Fruit fly (Drosophila melanogaster) whole organism, embryonic: ENCODE measurements around the gene SCaMC.

ENCODE experiments used
- ATbp ChIP-seq: fragments of 200-800 bp; sonication (Bioruptor generic); optimal IDR thresholded peaks from 2 replicates; lab custom pipeline; 2017; ENCODE audit warnings: missing biosample characterization, mild to moderate bottlenecking, missing genetic modification characterization, missing genetic modification reagents
- Bteb2 ChIP-seq: fragments of 200-800 bp; sonication (Bioruptor generic); optimal IDR thresholded peaks from 2 replicates; lab custom pipeline; 2016; ENCODE audit warnings: missing biosample characterization, missing genetic modification characterization
- CG10565 ChIP-seq: fragments of 200-800 bp; sonication (Bioruptor generic); optimal IDR thresholded peaks from 3 replicates; lab custom pipeline; 2016; ENCODE audit warnings: missing biosample characterization, mild to moderate bottlenecking, missing genetic modification characterization
- CG11723 ChIP-seq: fragments of 200-800 bp; sonication (Bioruptor generic); optimal IDR thresholded peaks from 2 replicates; lab custom pipeline; 2017; ENCODE audit warnings: missing biosample characterization, mild to moderate bottlenecking, missing genetic modification characterization
- CG1602 ChIP-seq: fragments of 200-800 bp; sonication (Bioruptor generic); optimal IDR thresholded peaks from 3 replicates; lab custom pipeline; 2016; ENCODE audit warnings: missing biosample characterization, missing genetic modification characterization
- CG16815 ChIP-seq: fragments of 200-800 bp; sonication (Bioruptor generic); optimal IDR thresholded peaks from 3 replicates; lab custom pipeline; 2017; ENCODE audit warnings: missing biosample characterization, mild to moderate bottlenecking, missing genetic modification characterization
- CG17359 ChIP-seq: fragments of 200-800 bp; sonication (Bioruptor generic); optimal IDR thresholded peaks from 3 replicates; lab custom pipeline; 2018; ENCODE audit warnings: missing biosample characterization, mild to moderate bottlenecking, missing genetic modification characterization, moderate library complexity
- CG17568 ChIP-seq: fragments of 200-800 bp; sonication (Bioruptor generic); optimal IDR thresholded peaks from 2 replicates; lab custom pipeline; 2018; ENCODE audit warnings: missing biosample characterization, mild to moderate bottlenecking, missing genetic modification characterization, moderate library complexity
- CG2678 ChIP-seq: fragments of 200-800 bp; sonication (Bioruptor generic); optimal IDR thresholded peaks from 3 replicates; lab custom pipeline; 2019; ENCODE audit warnings: missing biosample characterization, mild to moderate bottlenecking, missing genetic modification characterization, moderate library complexity
- CG31224 ChIP-seq: fragments of 200-800 bp; sonication (Bioruptor generic); IDR thresholded peaks from 2 replicates; pipeline ENCODE4 v1.3.6; 2022; ENCODE audit warnings: missing biosample characterization, missing genetic modification characterization
- CG31365 ChIP-seq: fragments of 200-800 bp; sonication (Bioruptor generic); optimal IDR thresholded peaks from 2 replicates; lab custom pipeline; 2018; ENCODE audit warnings: missing biosample characterization, mild to moderate bottlenecking, missing genetic modification characterization
- CG34422 ChIP-seq: fragments of 200-800 bp; sonication (Bioruptor generic); IDR thresholded peaks from 3 replicates; pipeline ENCODE4 v1.3.6; 2022; ENCODE audit warnings: missing biosample characterization, missing genetic modification characterization
- CG4360 ChIP-seq: fragments of 200-800 bp; sonication (Bioruptor generic); IDR thresholded peaks from 2 replicates; pipeline ENCODE4 v1.3.6; 2022; ENCODE audit warnings: missing biosample characterization, missing genetic modification characterization
- CG4730 ChIP-seq: fragments of 200-800 bp; sonication (Bioruptor generic); IDR thresholded peaks from 2 replicates; pipeline ENCODE4 v1.3.6; 2022; ENCODE audit warnings: missing biosample characterization, missing genetic modification characterization
- CG5953 ChIP-seq: fragments of 200-800 bp; sonication (Bioruptor generic); IDR thresholded peaks from 2 replicates; pipeline ENCODE4 v1.3.6; 2022; ENCODE audit warnings: missing biosample characterization, missing genetic modification characterization
- CG6254 ChIP-seq: fragments of 200-800 bp; sonication (Bioruptor generic); optimal IDR thresholded peaks from 3 replicates; lab custom pipeline; 2017; ENCODE audit warnings: mild to moderate bottlenecking, missing biosample characterization, missing genetic modification reagents, missing genetic modification characterization
- CG6272 ChIP-seq: fragments of 200-800 bp; sonication (Bioruptor generic); IDR thresholded peaks from 2 replicates; pipeline ENCODE4 v1.3.6; 2022; ENCODE audit warnings: missing biosample characterization, missing genetic modification characterization
- CG7357 ChIP-seq: fragments of 200-800 bp; sonication (Bioruptor generic); IDR thresholded peaks from 3 replicates; pipeline ENCODE4 v1.3.6; 2022; ENCODE audit warnings: missing biosample characterization, missing genetic modification characterization
- Chrac-16 ChIP-seq: fragments of 200-800 bp; sonication (Bioruptor generic); optimal IDR thresholded peaks from 3 replicates; lab custom pipeline; 2016; ENCODE audit warnings: missing biosample characterization, missing genetic modification characterization
- D19B ChIP-seq: fragments of 200-800 bp; sonication (Bioruptor generic); optimal IDR thresholded peaks from 2 replicates; lab custom pipeline; 2017; ENCODE audit warnings: missing biosample characterization, mild to moderate bottlenecking, missing genetic modification characterization
- Dfd ChIP-seq, 2 experiments: fragments of >200 bp; optimal IDR thresholded peaks; 2 replicates each; lab custom pipeline; 2017; ENCODE audit warnings: missing biosample characterization in 2 of 2, missing genetic modification characterization in 2 of 2
- Dip3 ChIP-seq: fragments of 200-800 bp; sonication (Bioruptor generic); optimal IDR thresholded peaks from 3 replicates; lab custom pipeline; 2016; ENCODE audit warnings: missing biosample characterization, missing genetic modification characterization
- HLH54F ChIP-seq: fragments of 200-800 bp; sonication (Bioruptor generic); optimal IDR thresholded peaks from 3 replicates; lab custom pipeline; 2016; ENCODE audit warnings: missing biosample characterization, missing genetic modification characterization
- Hr39 ChIP-seq: fragments of >200 bp; optimal IDR thresholded peaks from 2 replicates; lab custom pipeline; 2017
- Hr51 ChIP-seq, 2 experiments: fragments of 200-800 bp; sonication (Bioruptor generic); optimal IDR thresholded peaks; 2 replicates in 1 of 2; 3 replicates in 1 of 2; lab custom pipeline; 2016 to 2018; ENCODE audit warnings: missing biosample characterization in 2 of 2, missing genetic modification characterization in 2 of 2, mild to moderate bottlenecking in 1 of 2, moderate library complexity in 1 of 2
- Hr78 ChIP-seq, 2 experiments: fragments of 200-800 bp in 1 of 2; fragments of >200 bp in 1 of 2; sonication (Bioruptor generic) in 1 of 2; optimal IDR thresholded peaks; 2 replicates each; lab custom pipeline; 2017 to 2019; ENCODE audit warnings: missing biosample characterization in 2 of 2, missing genetic modification characterization in 2 of 2, mild to moderate bottlenecking in 1 of 2, moderate library complexity in 1 of 2
- Nf-YC ChIP-seq: fragments of 200-800 bp; optimal IDR thresholded peaks from 3 replicates; lab custom pipeline; 2019; ENCODE audit warnings: missing biosample characterization, mild to moderate bottlenecking, missing genetic modification characterization, moderate library complexity
- Oli ChIP-seq: fragments of 200-800 bp; sonication (Bioruptor generic); optimal IDR thresholded peaks from 2 replicates; lab custom pipeline; 2018; ENCODE audit warnings: missing biosample characterization, mild to moderate bottlenecking, missing genetic modification characterization, moderate library complexity
- Sox102F ChIP-seq: fragments of 200-800 bp; sonication (Bioruptor generic); optimal IDR thresholded peaks from 2 replicates; lab custom pipeline; 2018; ENCODE audit warnings: missing biosample characterization, mild to moderate bottlenecking, missing genetic modification characterization, moderate library complexity
- Trl ChIP-seq, 3 experiments: fragments of >200 bp in 2 of 3; fragments of 200-800 bp in 1 of 3; sonication (Bioruptor generic) in 1 of 3; optimal IDR thresholded peaks; 2 replicates in 1 of 3; 3 replicates in 2 of 3; lab custom pipeline; 2016 to 2017; ENCODE audit warnings: missing biosample characterization in 1 of 3, missing genetic modification characterization in 1 of 3
- chif ChIP-seq, 2 experiments: fragments of 200-800 bp; sonication (Bioruptor generic); optimal IDR thresholded peaks; 3 replicates each; lab custom pipeline; 2016; ENCODE audit warnings: missing biosample characterization in 2 of 2, missing genetic modification characterization in 2 of 2
- crp ChIP-seq, 2 experiments: fragments of 200-800 bp; sonication (Bioruptor generic); optimal IDR thresholded peaks; 2 replicates in 1 of 2; 3 replicates in 1 of 2; lab custom pipeline; 2017; ENCODE audit warnings: missing biosample characterization in 2 of 2, missing genetic modification characterization in 2 of 2, mild to moderate bottlenecking in 1 of 2, moderate library complexity in 1 of 2
- disco-r ChIP-seq: fragments of 200-800 bp; sonication (Bioruptor generic); optimal IDR thresholded peaks from 2 replicates; lab custom pipeline; 2016; ENCODE audit warnings: missing biosample characterization, missing genetic modification characterization
- esg ChIP-seq: fragments of 200-800 bp; sonication (Bioruptor generic); conservative IDR thresholded peaks from 2 replicates; pipeline ENCODE4 v1.3.6; 2022; ENCODE audit warnings: missing biosample characterization, missing genetic modification characterization
- fru ChIP-seq: fragments of >200 bp; optimal IDR thresholded peaks from 2 replicates; lab custom pipeline; 2017
- ftz-f1 ChIP-seq: fragments of 200-800 bp; sonication (Bioruptor generic); optimal IDR thresholded peaks from 2 replicates; lab custom pipeline; 2016; ENCODE audit warnings: missing biosample characterization, missing genetic modification characterization
- fu2 ChIP-seq: fragments of 200-800 bp; sonication (Bioruptor generic); optimal IDR thresholded peaks from 2 replicates; lab custom pipeline; 2016; ENCODE audit warnings: missing biosample characterization, missing genetic modification characterization
- hb ChIP-seq: fragments of 200-800 bp; sonication (Bioruptor generic); IDR thresholded peaks from 3 replicates; pipeline ENCODE4 v1.3.6; 2022; ENCODE audit warnings: missing biosample characterization, missing genetic modification characterization; ENCODE audit not compliant: partially characterized antibody
- her ChIP-seq: fragments of 200-800 bp; sonication (Bioruptor generic); optimal IDR thresholded peaks from 2 replicates; lab custom pipeline; 2016; ENCODE audit warnings: missing biosample characterization, missing genetic modification characterization
- lola ChIP-seq, 3 experiments: fragments of >200 bp in 2 of 3; fragments of 200-800 bp in 1 of 3; sonication (Bioruptor generic) in 1 of 3; optimal IDR thresholded peaks; 2 replicates each; lab custom pipeline; 2017 to 2019; ENCODE audit warnings: missing biosample characterization in 3 of 3, missing genetic modification characterization in 3 of 3, mild to moderate bottlenecking in 1 of 3, moderate library complexity in 1 of 3
- nau ChIP-seq: fragments of 200-800 bp; sonication (Bioruptor generic); optimal IDR thresholded peaks from 3 replicates; lab custom pipeline; 2017; ENCODE audit warnings: missing biosample characterization, mild to moderate bottlenecking, missing genetic modification characterization, missing genetic modification reagents
- odd ChIP-seq: fragments of 200-800 bp; sonication (Bioruptor generic); optimal IDR thresholded peaks from 2 replicates; lab custom pipeline; 2017; ENCODE audit warnings: missing biosample characterization, mild to moderate bottlenecking, missing genetic modification characterization
- pho ChIP-seq: fragments of 200-800 bp; sonication (Bioruptor generic); optimal IDR thresholded peaks from 2 replicates; lab custom pipeline; 2016; ENCODE audit warnings: missing biosample characterization, missing genetic modification characterization
- repo ChIP-seq: fragments of 200-800 bp; sonication (Bioruptor generic); optimal IDR thresholded peaks from 2 replicates; lab custom pipeline; 2016; ENCODE audit warnings: missing biosample characterization, missing genetic modification characterization
- scrt ChIP-seq: fragments of 200-800 bp; sonication (Bioruptor generic); optimal IDR thresholded peaks from 2 replicates; lab custom pipeline; 2018; ENCODE audit warnings: missing biosample characterization, mild to moderate bottlenecking, missing genetic modification characterization, moderate library complexity
- sens ChIP-seq: fragments of 200-800 bp; sonication (Bioruptor generic); peaks from one replicate; lab custom pipeline; 2016; ENCODE audit warnings: missing biosample characterization, missing genetic modification characterization
- sens-2 ChIP-seq: fragments of 200-800 bp; sonication (Bioruptor generic); IDR thresholded peaks from 2 replicates; pipeline ENCODE4 v1.3.6; 2022; ENCODE audit warnings: missing biosample characterization, missing genetic modification characterization
- sug ChIP-seq: fragments of 200-800 bp; optimal IDR thresholded peaks from 2 replicates; lab custom pipeline; 2019; ENCODE audit warnings: missing biosample characterization, mild to moderate bottlenecking, missing genetic modification characterization, moderate library complexity
- tgo ChIP-seq: fragments of 200-800 bp; sonication (Bioruptor generic); IDR thresholded peaks from 3 replicates; pipeline ENCODE4 v1.3.6; 2022; ENCODE audit warnings: missing biosample characterization, missing genetic modification characterization

SCaMC gene

dm6 chr3L:12456916-12457662 lies 42.4 kb upstream of the SCaMC start (continued):
- no peak for TF ChIP-seq Dfd (GFP tag; optimal IDR thresholded peaks at IDR 0.05; lab: Kevin White, UChicago)
- no peak for TF ChIP-seq HLH54F (GFP tag; lab: Kevin White, UChicago)
- TF ChIP-seq ATbp (GFP tag; lab: Kevin White, UChicago) = peak; percentile 64
- TF ChIP-seq Trl (optimal IDR thresholded peaks at IDR 0.05; lab: Kevin White, UChicago) = no peak
- TF ChIP-seq Trl (GFP tag; optimal IDR thresholded peaks at IDR 0.05; lab: Kevin White, UChicago) = peak; percentile 45
- TF ChIP-seq CG11723 = peak; percentile 52
- TF ChIP-seq Hr39 = no peak
- TF ChIP-seq nau = no peak
- TF ChIP-seq disco-r (GFP tag; lab: Kevin White, UChicago) = peak; percentile 21
- TF ChIP-seq sug (tag; lab: Kevin White, UChicago) = no peak
- peak; percentile 76 for TF ChIP-seq odd
- no peak for TF ChIP-seq CG31224 (GFP tag; lab: Robert Waterston, UW)
- no peak for TF ChIP-seq CG34422 (GFP tag; lab: Robert Waterston, UW)
- no peak for TF ChIP-seq Dip3 (GFP tag; lab: Kevin White, UChicago)
- peak; percentile 90 for TF ChIP-seq CG2678 (tag; lab: Kevin White, UChicago)
- TF ChIP-seq CG17568 (GFP tag; lab: Kevin White, UChicago) = peak; percentile 51
- peak; percentile 77 for TF ChIP-seq CG1602 (GFP tag; lab: Kevin White, UChicago)
- peak; percentile 51 for TF ChIP-seq scrt (GFP tag; lab: Kevin White, UChicago)
- no peak for TF ChIP-seq CG5953 (GFP tag; lab: Robert Waterston, UW)
- TF ChIP-seq chif (GFP tag; optimal IDR thresholded peaks at IDR 0.05; lab: Kevin White, UChicago) = peak; percentile 47 to 76
- no peak for TF ChIP-seq pho (GFP tag; lab: Kevin White, UChicago)
- TF ChIP-seq Bteb2 = peak; percentile 49
- peak; percentile 87 for TF ChIP-seq Oli (tag; lab: Kevin White, UChicago)
- TF ChIP-seq crp (GFP tag; optimal IDR thresholded peaks at IDR 0.05; lab: Kevin White, UChicago) = peak in 1 of 2 experiments; percentile 17
- TF ChIP-seq CG4360 (GFP tag; lab: Robert Waterston, UW) = 0 out of 2 replicates have a peak, but pooled peaks have one; percentile 6
- TF ChIP-seq CG31365 = no peak
- TF ChIP-seq fru (lab: Kevin White, UChicago) = no peak
- TF ChIP-seq Hr51 (GFP tag; optimal IDR thresholded peaks at IDR 0.05; lab: Kevin White, UChicago) = peak; percentile 40 to 85
- TF ChIP-seq CG6254 = peak; percentile 80
- TF ChIP-seq CG10565 (GFP tag; lab: Kevin White, UChicago) = peak; percentile 11
- no peak for TF ChIP-seq CG6272 (GFP tag; lab: Robert Waterston, UW)
- TF ChIP-seq lola (GFP tag; optimal IDR thresholded peaks at IDR 0.05; lab: Kevin White, UChicago) = peak in 1 of 3 experiments; percentile 97
- TF ChIP-seq esg (GFP tag; lab: Robert Waterston, UW) = peak; percentile 41; the same call in 1 of the 2 replicates
- TF ChIP-seq Hr78 (GFP tag; optimal IDR thresholded peaks at IDR 0.05; lab: Kevin White, UChicago) = peak in 1 of 2 experiments; percentile 74
- TF ChIP-seq CG16815 (GFP tag; lab: Kevin White, UChicago) = peak; percentile 83
- TF ChIP-seq her (GFP tag; lab: Kevin White, UChicago) = no peak
- TF ChIP-seq tgo = peak; percentile 70
- TF ChIP-seq sens-2 (GFP tag; lab: Robert Waterston, UW) = peak; percentile 36; the same call in 1 of the 2 replicates
- peak; percentile 11 for TF ChIP-seq D19B (GFP tag; lab: Kevin White, UChicago)
- no peak for TF ChIP-seq fu2 (GFP tag; lab: Kevin White, UChicago)
- peak; percentile 90 for TF ChIP-seq Sox102F (GFP tag; lab: Kevin White, UChicago)
- peak; percentile 40 for TF ChIP-seq Nf-YC
- TF ChIP-seq CG17359 (tag; lab: Kevin White, UChicago) = peak; percentile 82
- no peak for TF ChIP-seq ftz-f1
- TF ChIP-seq Chrac-16 (GFP tag; lab: Kevin White, UChicago) = peak; percentile 82
- TF ChIP-seq sens (GFP tag; lab: Kevin White, UChicago) = peak; percentile 97
- 0 out of 3 replicates have a peak, but pooled peaks have one; percentile 33 for TF ChIP-seq CG7357 (GFP tag; lab: Robert Waterston, UW)
- no peak for TF ChIP-seq repo
- TF ChIP-seq hb (GFP tag; lab: Robert Waterston, UW) = no peak
- peak; percentile 32; the same call in 1 of the 2 replicates for TF ChIP-seq CG4730 (GFP tag; lab: Robert Waterston, UW)
